Fruit fly (Drosophila melanogaster) whole organism, pupa: ENCODE results near the gene CG33090.

ENCODE experiments used
- CG10348 ChIP-seq: fragments of 200-800 bp; sonication (Bioruptor generic); IDR thresholded peaks from 2 replicates; pipeline ENCODE4 v1.3.6; 2022; ENCODE audit warnings: missing biosample characterization, missing genetic modification characterization
- CG12605 ChIP-seq: fragments of 200-800 bp; sonication (Bioruptor generic); IDR thresholded peaks from 2 replicates; pipeline ENCODE4 v1.3.6; 2022; ENCODE audit warnings: missing biosample characterization, missing genetic modification characterization
- CG13204 ChIP-seq: fragments of 200-800 bp; sonication (Bioruptor generic); optimal IDR thresholded peaks from 2 replicates; lab custom pipeline; 2018; ENCODE audit warnings: missing biosample characterization, mild to moderate bottlenecking, missing genetic modification characterization, moderate library complexity
- CG14655 ChIP-seq: fragments of 200-800 bp; sonication (Bioruptor generic); optimal IDR thresholded peaks from 3 replicates; lab custom pipeline; 2017; ENCODE audit warnings: mild to moderate bottlenecking, missing biosample characterization, missing genetic modification reagents, missing genetic modification characterization
- CG15710 ChIP-seq: fragments of 200-800 bp; sonication (Bioruptor generic); optimal IDR thresholded peaks from 2 replicates; lab custom pipeline; 2018; ENCODE audit warnings: missing biosample characterization, mild to moderate bottlenecking, missing genetic modification characterization, moderate library complexity
- CG17806 ChIP-seq: fragments of 200-800 bp; sonication (Bioruptor generic); optimal IDR thresholded peaks from 2 replicates; lab custom pipeline; 2018; ENCODE audit warnings: missing biosample characterization, mild to moderate bottlenecking, missing genetic modification characterization, moderate library complexity
- CG32121 ChIP-seq: fragments of 200-800 bp; sonication (Bioruptor generic); IDR thresholded peaks from 2 replicates; pipeline ENCODE4 v1.3.6; 2022; ENCODE audit warnings: missing biosample characterization, missing genetic modification characterization
- CG34367 ChIP-seq: fragments of 200-800 bp; sonication (Bioruptor generic); optimal IDR thresholded peaks from 2 replicates; lab custom pipeline; 2018; ENCODE audit warnings: missing biosample characterization, mild to moderate bottlenecking, missing genetic modification characterization
- CG4496 ChIP-seq: fragments of 200-800 bp; sonication (Bioruptor generic); IDR thresholded peaks from 3 replicates; pipeline ENCODE4 v1.3.6; 2022; ENCODE audit warnings: missing biosample characterization, missing genetic modification characterization
- CG8159 ChIP-seq: fragments of 200-800 bp; sonication (Bioruptor generic); optimal IDR thresholded peaks from 3 replicates; lab custom pipeline; 2018; ENCODE audit warnings: missing biosample characterization, mild to moderate bottlenecking, missing genetic modification characterization, moderate library complexity
- CG8301 ChIP-seq: fragments of 200-800 bp; sonication (Bioruptor generic); optimal IDR thresholded peaks from 2 replicates; lab custom pipeline; 2018; ENCODE audit warnings: missing biosample characterization, mild to moderate bottlenecking, missing genetic modification characterization
- CG9948 ChIP-seq: fragments of 200-800 bp; sonication (Bioruptor generic); optimal IDR thresholded peaks from 2 replicates; lab custom pipeline; 2018; ENCODE audit warnings: missing biosample characterization, mild to moderate bottlenecking, missing genetic modification characterization, moderate library complexity
- D1 ChIP-seq: fragments of 200-800 bp; sonication (Bioruptor generic); optimal IDR thresholded peaks from 2 replicates; lab custom pipeline; 2018; ENCODE audit warnings: missing biosample characterization, mild to moderate bottlenecking, missing genetic modification characterization, moderate library complexity
- EcR ChIP-seq: fragments of 200-800 bp; sonication (Bioruptor generic); optimal IDR thresholded peaks from 3 replicates; lab custom pipeline; 2019; ENCODE audit warnings: missing biosample characterization, missing genetic modification characterization, mild to moderate bottlenecking, moderate library complexity, missing genetic modification reagents
- Ets98B ChIP-seq: fragments of 200-800 bp; sonication (Bioruptor generic); IDR thresholded peaks from 2 replicates; pipeline ENCODE4 v1.3.6; 2022; ENCODE audit warnings: missing biosample characterization, missing genetic modification characterization
- Pif1A ChIP-seq: fragments of 200-800 bp; sonication (Bioruptor generic); optimal IDR thresholded peaks from 3 replicates; lab custom pipeline; 2016; ENCODE audit warnings: missing biosample characterization, missing genetic modification characterization
- Pif1B ChIP-seq: fragments of 200-800 bp; sonication (Bioruptor generic); optimal IDR thresholded peaks from 3 replicates; lab custom pipeline; 2016; ENCODE audit warnings: missing biosample characterization, missing genetic modification characterization
- Snoo ChIP-seq: fragments of 200-800 bp; sonication (Bioruptor generic); optimal IDR thresholded peaks from 3 replicates; lab custom pipeline; 2017; ENCODE audit warnings: missing biosample characterization, mild to moderate bottlenecking, missing genetic modification characterization, inconsistent platforms
- fd96Ca ChIP-seq: fragments of 200-800 bp; sonication (Bioruptor generic); IDR thresholded peaks from 3 replicates; pipeline ENCODE4 v1.3.6; 2022; ENCODE audit warnings: missing biosample characterization, missing genetic modification characterization
- gl ChIP-seq: fragments of 200-800 bp; sonication (Bioruptor generic); optimal IDR thresholded peaks from 2 replicates; lab custom pipeline; 2018; ENCODE audit warnings: missing biosample characterization, mild to moderate bottlenecking, missing genetic modification characterization
- rn ChIP-seq: fragments of 200-800 bp; sonication (Bioruptor generic); IDR thresholded peaks from 2 replicates; pipeline ENCODE4 v1.3.6; 2022; ENCODE audit warnings: missing biosample characterization, missing genetic modification characterization

CG33090 gene

DNA sequence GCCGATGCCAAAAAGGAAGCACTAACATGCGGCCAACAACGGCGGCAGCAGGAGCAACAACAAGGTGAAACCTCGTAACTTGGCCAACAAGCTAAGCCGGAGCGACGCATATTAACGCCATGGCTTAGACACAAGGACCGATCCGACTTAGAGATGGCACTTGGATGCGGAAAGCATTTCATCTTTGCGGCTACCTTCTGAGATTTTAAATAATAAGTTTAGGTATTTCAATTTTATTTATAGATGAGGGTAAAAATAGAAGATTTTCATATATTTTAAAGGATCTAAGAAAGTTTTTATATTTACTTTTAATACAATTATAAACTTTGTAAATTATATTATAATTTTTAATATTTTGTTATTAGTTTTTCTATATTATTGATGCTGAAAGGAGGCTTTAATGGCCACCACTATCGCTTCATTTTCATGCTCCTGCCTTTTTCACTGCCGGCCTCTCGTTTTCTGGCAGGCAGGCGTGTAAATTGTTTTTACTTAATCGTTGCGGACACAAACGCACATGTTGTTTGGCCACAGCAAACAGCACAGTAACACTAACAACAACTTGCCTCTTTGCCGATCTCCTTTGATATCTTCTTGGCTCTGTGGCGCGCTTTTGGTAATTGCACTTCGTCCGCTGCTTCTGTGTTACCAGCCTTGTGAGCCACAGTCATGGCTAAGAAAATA, 32.8 kb downstream of the CG33090 start:
- TF ChIP-seq rn (no peak), Pif1A (GFP tag; lab: Kevin White, UChicago) (peak; percentile 7), Ets98B (GFP tag; lab: Robert Waterston, UW) (peak; percentile 12), CG10348 (GFP tag; lab: Robert Waterston, UW) (0 out of 2 replicates have a peak, but pooled peaks have one; percentile 31), Snoo (no peak), CG4496 (no peak), CG12605 (GFP tag; lab: Robert Waterston, UW) (no peak), EcR (GFP tag; lab: Kevin White, UChicago) (no peak), CG9948 (tag; lab: Kevin White, UChicago) (peak; percentile 43), CG17806 (tag; lab: Kevin White, UChicago) (peak; percentile 33), CG15710 (peak; percentile 33), Pif1B (GFP tag; lab: Kevin White, UChicago) (peak; percentile 2), CG14655 (GFP tag; lab: Kevin White, UChicago) (peak; percentile 39), CG32121 (GFP tag; lab: Robert Waterston, UW) (peak; percentile 46; the same call in 1 of the 2 replicates), D1 (tag; lab: Kevin White, UChicago) (no peak), CG34367 (tag; lab: Kevin White, UChicago) (peak; percentile 22), CG8159 (tag; lab: Kevin White, UChicago) (no peak), CG8301 (tag; lab: Kevin White, UChicago) (peak; percentile 26), gl (tag; lab: Kevin White, UChicago) (no peak), fd96Ca (GFP tag; lab: Robert Waterston, UW) (peak; percentile 28; the same call in 1 of the 3 replicates), CG13204 (GFP tag; lab: Kevin White, UChicago) (no peak)

DNA sequence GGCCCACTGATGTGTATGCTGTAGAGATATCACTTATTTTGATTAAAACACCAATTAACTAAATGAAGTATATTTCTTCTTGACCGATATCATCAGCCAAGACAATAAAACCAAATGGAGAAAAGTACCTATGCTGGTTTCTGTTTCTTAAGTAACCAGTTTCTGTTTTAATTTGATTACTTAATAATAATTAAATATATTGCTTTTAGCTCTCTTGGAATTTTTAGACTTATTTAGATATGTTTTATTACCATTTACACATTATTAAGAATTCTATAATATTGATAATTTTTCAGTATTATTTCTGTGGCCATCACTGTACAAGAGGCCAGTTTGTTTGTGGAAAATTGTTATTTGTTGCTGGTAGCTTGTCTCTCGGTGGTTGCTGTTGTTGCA, 33.3 kb downstream of the CG33090 start:
- TF ChIP-seq CG4496 (peak; percentile 72), CG34367 (tag; lab: Kevin White, UChicago) (peak; percentile 60), CG32121 (GFP tag; lab: Robert Waterston, UW) (peak; percentile 55), gl (tag; lab: Kevin White, UChicago) (no peak), Ets98B (GFP tag; lab: Robert Waterston, UW) (no peak; the same call in 1 of the 2 replicates), CG8159 (tag; lab: Kevin White, UChicago) (peak; percentile 80), Pif1B (GFP tag; lab: Kevin White, UChicago) (peak; percentile 80), Pif1A (GFP tag; lab: Kevin White, UChicago) (peak; percentile 37), CG14655 (GFP tag; lab: Kevin White, UChicago) (peak; percentile 91), CG10348 (GFP tag; lab: Robert Waterston, UW) (0 out of 2 replicates have a peak, but pooled peaks have one; percentile 6), Snoo (peak; percentile 63), CG13204 (GFP tag; lab: Kevin White, UChicago) (peak; percentile 20), CG12605 (GFP tag; lab: Robert Waterston, UW) (no peak), CG9948 (tag; lab: Kevin White, UChicago) (peak; percentile 75), EcR (GFP tag; lab: Kevin White, UChicago) (no peak), CG15710 (no peak), CG17806 (tag; lab: Kevin White, UChicago) (peak; percentile 69), fd96Ca (GFP tag; lab: Robert Waterston, UW) (no peak), CG8301 (tag; lab: Kevin White, UChicago) (peak; percentile 85), D1 (tag; lab: Kevin White, UChicago) (peak; percentile 25), rn (0 out of 2 replicates have a peak, but pooled peaks have one; percentile 30)

DNA sequence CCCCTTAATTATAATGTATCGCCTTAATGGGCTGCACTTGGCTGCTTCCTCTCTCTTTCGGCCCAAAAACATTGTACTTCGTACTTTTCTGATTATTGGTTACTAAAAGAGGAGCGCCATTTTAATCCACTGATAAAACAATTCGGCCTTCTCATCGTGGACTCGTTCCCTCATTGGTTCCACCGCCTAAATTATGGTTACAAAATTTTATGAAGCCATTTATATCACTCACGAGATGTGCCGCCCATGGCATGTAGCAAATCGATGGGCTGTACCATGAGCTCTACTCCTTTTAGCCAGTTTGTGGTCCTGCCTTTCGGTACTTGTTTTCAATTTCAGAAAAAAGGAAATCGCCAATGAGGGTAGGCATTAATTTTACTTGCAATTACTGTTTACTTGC, 34.9 kb downstream of the CG33090 start:
- TF ChIP-seq fd96Ca (GFP tag; lab: Robert Waterston, UW) (no peak), CG17806 (tag; lab: Kevin White, UChicago) (no peak), Snoo (no peak)

DNA sequence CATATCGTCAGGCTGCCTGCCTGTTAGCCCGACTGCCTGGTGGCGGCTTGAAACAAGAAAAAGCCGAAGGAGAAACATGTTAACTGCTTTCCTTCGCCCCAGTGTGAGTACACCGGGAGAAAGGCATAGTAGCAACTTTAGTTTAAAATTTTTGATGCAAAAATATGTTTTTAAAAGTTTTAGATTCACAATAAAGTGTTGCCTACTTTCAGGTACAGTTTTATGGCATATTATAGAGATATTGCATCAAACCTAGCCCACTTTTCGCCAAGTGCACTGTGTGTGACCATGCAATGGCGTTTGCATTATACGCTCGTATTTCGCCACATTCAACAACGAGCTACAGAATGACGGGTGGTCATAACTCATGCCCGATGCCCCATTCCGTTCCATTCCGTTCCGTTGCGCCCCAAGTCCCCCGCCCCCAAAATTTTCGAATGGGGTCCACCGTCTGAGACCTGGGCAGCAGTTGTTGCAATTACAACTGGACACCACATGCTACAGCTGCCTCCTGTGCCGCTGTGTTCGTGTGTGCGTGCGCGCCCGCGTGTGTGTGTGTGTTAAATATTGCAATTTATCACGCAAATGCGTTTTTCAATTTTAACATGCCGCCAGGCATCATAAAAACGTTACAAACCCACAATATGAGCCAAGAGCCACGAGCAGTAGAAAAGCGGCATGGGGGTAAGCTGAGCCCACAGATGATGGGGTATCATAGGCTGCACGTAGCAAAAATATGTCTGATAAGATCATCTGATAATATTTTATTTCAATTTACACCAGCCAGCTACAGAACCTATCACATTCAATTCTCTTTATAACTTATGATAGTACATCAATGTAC, 36.2 kb downstream of the CG33090 start:
- TF ChIP-seq Pif1A (GFP tag; lab: Kevin White, UChicago) (peak; percentile 98), CG17806 (tag; lab: Kevin White, UChicago) (peak; percentile 94), CG10348 (GFP tag; lab: Robert Waterston, UW) (no peak; the same call in 1 of the 2 replicates), Ets98B (GFP tag; lab: Robert Waterston, UW) (peak; percentile 97), CG14655 (GFP tag; lab: Kevin White, UChicago) (peak; percentile 96), EcR (GFP tag; lab: Kevin White, UChicago) (no peak), Pif1B (GFP tag; lab: Kevin White, UChicago) (peak; percentile 60), CG15710 (peak; percentile 90), CG32121 (GFP tag; lab: Robert Waterston, UW) (peak; percentile 97), CG4496 (peak; percentile 97), CG13204 (GFP tag; lab: Kevin White, UChicago) (peak; percentile 79), rn (peak; percentile 90), CG9948 (tag; lab: Kevin White, UChicago) (peak; percentile 94), D1 (tag; lab: Kevin White, UChicago) (peak; percentile 66), CG12605 (GFP tag; lab: Robert Waterston, UW) (peak; percentile 96), CG8159 (tag; lab: Kevin White, UChicago) (peak; percentile 93), Snoo (peak; percentile 94), CG34367 (tag; lab: Kevin White, UChicago) (peak; percentile 93), CG8301 (tag; lab: Kevin White, UChicago) (peak; percentile 96), gl (tag; lab: Kevin White, UChicago) (peak; percentile 91), fd96Ca (GFP tag; lab: Robert Waterston, UW) (peak; percentile 98)
